Worm (Caenorhabditis elegans) whole organism, mixed stage, embryonic: Measurements from ENCODE around the gene mtpn-1.

Experiments used
- blmp-1 ChIP-seq: fragments of 150-350 bp; optimal IDR thresholded peaks from 2 replicates; lab custom pipeline; 2014; ENCODE audit warnings: missing biosample characterization, missing genetic modification characterization
- ces-1 ChIP-seq: fragments of 150-350 bp; optimal IDR thresholded peaks from 2 replicates; lab custom pipeline; 2014; ENCODE audit warnings: missing biosample characterization, missing genetic modification reagents, missing genetic modification characterization
- elt-3 ChIP-seq: fragments of 150-350 bp; optimal IDR thresholded peaks from 2 replicates; lab custom pipeline; 2014; ENCODE audit warnings: missing biosample characterization, missing genetic modification characterization
- hlh-1 ChIP-seq: fragments of 150-350 bp; optimal IDR thresholded peaks from 2 replicates; lab custom pipeline; 2014; ENCODE audit warnings: missing biosample characterization, missing genetic modification reagents, missing genetic modification characterization
- nhr-12 ChIP-seq: fragments of 150-350 bp; optimal IDR thresholded peaks from 2 replicates; lab custom pipeline; 2014; ENCODE audit warnings: missing biosample characterization, missing genetic modification characterization
- nhr-2 ChIP-seq: fragments of 150-350 bp; optimal IDR thresholded peaks from 2 replicates; lab custom pipeline; 2014; ENCODE audit warnings: missing biosample characterization, missing genetic modification characterization
- nhr-237 ChIP-seq: fragments of 150-350 bp; optimal IDR thresholded peaks from 2 replicates; lab custom pipeline; 2014; ENCODE audit warnings: missing biosample characterization, missing genetic modification characterization
- nhr-76 ChIP-seq: sonication (generic microtip); optimal IDR thresholded peaks from 2 replicates; lab custom pipeline; 2017; ENCODE audit warnings: missing biosample characterization, missing genetic modification characterization
- sem-2 ChIP-seq: fragments of 200-800 bp; sonication (Bioruptor generic); optimal IDR thresholded peaks from 2 replicates; lab custom pipeline; 2018; ENCODE audit warnings: mild to moderate bottlenecking, missing genetic modification characterization, missing compliant biosample characterization
- snpc-4 ChIP-seq: fragments of 150-350 bp; optimal IDR thresholded peaks from 2 replicates; lab custom pipeline; 2014; ENCODE audit warnings: missing biosample characterization, missing genetic modification characterization
- unc-39 ChIP-seq: fragments of 150-350 bp; optimal IDR thresholded peaks from 2 replicates; lab custom pipeline; 2014; ENCODE audit warnings: missing biosample characterization, missing genetic modification characterization
- unc-62 ChIP-seq: fragments of 150-350 bp; optimal IDR thresholded peaks from 2 replicates; lab custom pipeline; 2014; ENCODE audit warnings: missing biosample characterization, missing genetic modification reagents, missing genetic modification characterization

DNA sequence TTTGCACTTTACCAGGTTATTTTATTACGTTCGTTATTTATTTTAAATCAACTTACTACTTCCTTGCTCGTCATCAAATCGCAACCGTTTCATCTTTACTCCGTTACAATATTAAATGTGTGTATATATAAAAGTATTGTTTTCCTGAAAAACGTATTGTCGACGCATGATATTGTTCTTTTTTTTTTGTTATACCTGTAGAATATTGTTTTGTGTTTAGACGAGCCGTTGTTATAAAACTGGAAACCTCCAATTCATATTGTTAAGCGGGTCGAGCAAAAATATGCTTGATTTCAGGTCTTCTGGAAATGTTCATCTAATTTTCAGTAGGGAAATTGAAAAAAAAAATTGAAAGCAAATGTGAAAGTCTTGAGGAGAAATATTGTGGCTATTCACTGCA is 31.6 kb downstream of the mtpn-1 start, which contains the start of gene gid-2:
- TF ChIP-seq nhr-237 (tag; lab: Kevin White, UChicago) (no peak), unc-62 (GFP tag; lab: Kevin White, UChicago) (no peak), nhr-76 (tag; lab: Kevin White, UChicago) (no peak), nhr-12 (tag; lab: Kevin White, UChicago) (no peak), hlh-1 (tag; lab: Kevin White, UChicago) (no peak), snpc-4 (no peak), nhr-2 (no peak), unc-39 (tag; lab: Kevin White, UChicago) (no peak), elt-3 (tag; lab: Kevin White, UChicago) (no peak), ces-1 (no peak), blmp-1 (tag; lab: Kevin White, UChicago) (no peak), sem-2 (no peak)
